Fruit fly (Drosophila melanogaster) whole organism, prepupa: ENCODE data around the gene CG42832.

Experiments
- CG16779 ChIP-seq: fragments of 200-800 bp; sonication (Bioruptor generic); optimal IDR thresholded peaks from 3 replicates; lab custom pipeline; 2017; ENCODE audit warnings: missing biosample characterization, mild to moderate bottlenecking, missing genetic modification characterization
- CG7368 ChIP-seq: fragments of 200-800 bp; sonication (Bioruptor generic); optimal IDR thresholded peaks from 3 replicates; lab custom pipeline; 2016; ENCODE audit warnings: missing biosample characterization, missing genetic modification characterization
- CG9139 ChIP-seq: fragments of 200-800 bp; sonication (Bioruptor generic); optimal IDR thresholded peaks from 3 replicates; lab custom pipeline; 2017; ENCODE audit warnings: missing biosample characterization, mild to moderate bottlenecking, missing genetic modification characterization
- Gug ChIP-seq: fragments of 200-800 bp; sonication (Bioruptor generic); IDR thresholded peaks from 2 replicates; pipeline ENCODE4 v1.3.6; 2022; ENCODE audit warnings: missing biosample characterization, missing genetic modification characterization
- Hr4 ChIP-seq: fragments of 200-800 bp; sonication (Bioruptor generic); optimal IDR thresholded peaks from 3 replicates; lab custom pipeline; 2016; ENCODE audit warnings: missing biosample characterization, missing genetic modification characterization
- Lpt ChIP-seq: fragments of 200-800 bp; sonication (Bioruptor generic); optimal IDR thresholded peaks from 3 replicates; lab custom pipeline; 2016; ENCODE audit warnings: missing biosample characterization, missing genetic modification characterization
- OdsH ChIP-seq: fragments of 200-800 bp; sonication (Bioruptor generic); optimal IDR thresholded peaks from 3 replicates; lab custom pipeline; 2016; ENCODE audit warnings: missing biosample characterization, missing genetic modification characterization
- Sox102F ChIP-seq: fragments of 200-800 bp; sonication (Bioruptor generic); optimal IDR thresholded peaks from 2 replicates; lab custom pipeline; 2016; ENCODE audit warnings: missing biosample characterization, mild to moderate bottlenecking, missing genetic modification characterization
- achi ChIP-seq: fragments of 200-800 bp; sonication (Bioruptor generic); optimal IDR thresholded peaks from 3 replicates; lab custom pipeline; 2016; ENCODE audit warnings: missing biosample characterization, missing genetic modification characterization
- pdm3 ChIP-seq: fragments of 200-800 bp; sonication (Bioruptor generic); optimal IDR thresholded peaks from 3 replicates; lab custom pipeline; 2016; ENCODE audit warnings: missing biosample characterization, missing genetic modification characterization
- salr ChIP-seq, 2 experiments: fragments of 200-800 bp; sonication (Bioruptor generic); optimal IDR thresholded peaks; 3 replicates each; lab custom pipeline; 2016 to 2018; ENCODE audit warnings: missing biosample characterization in 2 of 2, missing genetic modification characterization in 2 of 2, mild to moderate bottlenecking in 1 of 2

- TF ChIP-seq achi (GFP tag; lab: Kevin White, UChicago) (no peak), salr (GFP tag; optimal IDR thresholded peaks at IDR 0.05; lab: Kevin White, UChicago) (no peak), CG16779 (no peak), Lpt (GFP tag; lab: Kevin White, UChicago) (no peak), Hr4 (GFP tag; lab: Kevin White, UChicago) (no peak), pdm3 (GFP tag; lab: Kevin White, UChicago) (no peak), Sox102F (GFP tag; lab: Kevin White, UChicago) (no peak), CG9139 (GFP tag; lab: Kevin White, UChicago) (no peak), Gug (GFP tag; lab: Robert Waterston, UW) (no peak), OdsH (GFP tag; lab: Kevin White, UChicago) (no peak), CG7368 (GFP tag; lab: Kevin White, UChicago) (no peak)
Observed at dm6 chr3L:11625634-11626175, 15.8 kb downstream of the CG42832 start, which contains the start of gene CG6083.
